Worm (Caenorhabditis elegans) whole organism, young adult: ENCODE data around the gene str-89.

Experiments
- C06A6.2 ChIP-seq: fragments of 200-800 bp; sonication (Bioruptor generic); conservative IDR thresholded peaks from 2 replicates; pipeline ENCODE4 v1.3.6; 2022; ENCODE audit warnings: missing genetic modification characterization, missing compliant biosample characterization
- F23B12.7 ChIP-seq: sonication (generic microtip); optimal IDR thresholded peaks from 2 replicates; lab custom pipeline; 2017; ENCODE audit warnings: missing genetic modification characterization, mild to moderate bottlenecking, missing compliant biosample characterization, antibody characterized with exemption, moderate library complexity; ENCODE audit not compliant: insufficient read depth
- K12H6.12 ChIP-seq: fragments of 200-800 bp; sonication (Bioruptor generic); optimal IDR thresholded peaks from 2 replicates; lab custom pipeline; 2018; ENCODE audit warnings: mild to moderate bottlenecking, missing genetic modification characterization, missing compliant biosample characterization
- aptf-2 ChIP-seq: fragments of 200-800 bp; sonication (Bioruptor generic); conservative IDR thresholded peaks from 2 replicates; pipeline ENCODE4 v1.3.6; 2022; ENCODE audit warnings: missing genetic modification reagents, missing genetic modification characterization, missing compliant biosample characterization
- aptf-3 ChIP-seq: fragments of 200-800 bp; sonication (Bioruptor generic); IDR thresholded peaks from 2 replicates; pipeline ENCODE4 v1.3.6; 2022; ENCODE audit warnings: missing genetic modification characterization, missing compliant biosample characterization
- atf-7 ChIP-seq: sonication (generic microtip); optimal IDR thresholded peaks from 2 replicates; lab custom pipeline; 2017; ENCODE audit warnings: mild to moderate bottlenecking, missing genetic modification characterization, missing compliant biosample characterization
- athp-1 ChIP-seq: sonication (generic microtip); optimal IDR thresholded peaks from 2 replicates; lab custom pipeline; 2017; ENCODE audit warnings: mild to moderate bottlenecking, missing genetic modification characterization, missing compliant biosample characterization
- attf-6 ChIP-seq: fragments of 200-800 bp; sonication (Bioruptor generic); IDR thresholded peaks from 2 replicates; pipeline ENCODE4 v1.3.6; 2022; ENCODE audit warnings: missing genetic modification reagents, missing genetic modification characterization, missing compliant biosample characterization
- cebp-2 ChIP-seq: fragments of 200-800 bp; sonication (Bioruptor generic); IDR thresholded peaks from 2 replicates; pipeline ENCODE4 v1.3.6; 2022; ENCODE audit warnings: missing genetic modification characterization, missing compliant biosample characterization
- ceh-40 ChIP-seq: fragments of 200-800 bp; sonication (Bioruptor generic); IDR thresholded peaks from 2 replicates; pipeline ENCODE4 v1.3.6; 2022; ENCODE audit warnings: missing genetic modification characterization, missing compliant biosample characterization
- ceh-58 ChIP-seq: fragments of 200-800 bp; sonication (Bioruptor generic); IDR thresholded peaks from 2 replicates; pipeline ENCODE4 v1.3.6; 2022; ENCODE audit warnings: missing genetic modification characterization, missing compliant biosample characterization
- ceh-91 ChIP-seq: fragments of 200-800 bp; sonication (Bioruptor generic); IDR thresholded peaks from 2 replicates; pipeline ENCODE4 v1.3.6; 2022; ENCODE audit warnings: missing genetic modification reagents, missing genetic modification characterization, missing compliant biosample characterization
- egl-18 ChIP-seq: fragments of 200-800 bp; sonication (Bioruptor generic); IDR thresholded peaks from 2 replicates; pipeline ENCODE4 v1.3.6; 2022; ENCODE audit warnings: missing genetic modification reagents, missing genetic modification characterization, missing compliant biosample characterization
- egl-44 ChIP-seq: fragments of 200-800 bp; sonication (Bioruptor generic); IDR thresholded peaks from 2 replicates; pipeline ENCODE4 v1.3.6; 2022; ENCODE audit warnings: missing genetic modification reagents, missing genetic modification characterization, missing compliant biosample characterization
- ets-4 ChIP-seq: fragments of 200-800 bp; sonication (Bioruptor generic); optimal IDR thresholded peaks from 2 replicates; lab custom pipeline; 2018; ENCODE audit warnings: mild to moderate bottlenecking, missing genetic modification characterization, missing compliant biosample characterization
- hmg-20 ChIP-seq: fragments of 200-800 bp; sonication (Bioruptor generic); IDR thresholded peaks from 2 replicates; pipeline ENCODE4 v1.3.6; 2022; ENCODE audit warnings: missing genetic modification reagents, missing genetic modification characterization, missing compliant biosample characterization
- hsf-1 ChIP-seq: fragments of 200-800 bp; sonication (Bioruptor generic); IDR thresholded peaks from 2 replicates; pipeline ENCODE4 v1.3.6; 2022; ENCODE audit warnings: missing genetic modification reagents, missing genetic modification characterization, missing compliant biosample characterization
- let-526 ChIP-seq: fragments of 200-800 bp; sonication (Bioruptor generic); IDR thresholded peaks from 2 replicates; pipeline ENCODE4 v1.3.6; 2022; ENCODE audit warnings: missing genetic modification reagents, missing genetic modification characterization, missing compliant biosample characterization
- lin-35 ChIP-seq, 3 experiments: fragments of 150-350 bp in 2 of 3; sonication (generic microtip) in 1 of 3; optimal IDR thresholded peaks; 2 replicates each; lab custom pipeline; 2014 to 2018; ENCODE audit warnings: missing biosample characterization in 3 of 3, missing genetic modification characterization in 3 of 3, missing genetic modification reagents in 3 of 3
- lin-40 ChIP-seq: sonication (generic microtip); optimal IDR thresholded peaks from 2 replicates; lab custom pipeline; 2016; ENCODE audit warnings: missing genetic modification characterization, mild to moderate bottlenecking, missing compliant biosample characterization, missing genotype, missing genetic modification reagents
- lsy-27 ChIP-seq: sonication (generic microtip); optimal IDR thresholded peaks from 2 replicates; lab custom pipeline; 2017; ENCODE audit warnings: missing genetic modification characterization, mild to moderate bottlenecking, missing compliant biosample characterization, antibody characterized with exemption, missing genotype, borderline replicate concordance; ENCODE audit not compliant: insufficient read depth
- mcd-1 ChIP-seq: fragments of 200-800 bp; sonication (Bioruptor generic); IDR thresholded peaks from 2 replicates; pipeline ENCODE4 v1.3.6; 2022; ENCODE audit warnings: missing genetic modification reagents, missing genetic modification characterization, missing compliant biosample characterization
- nfya-1 ChIP-seq: sonication (generic microtip); optimal IDR thresholded peaks from 2 replicates; lab custom pipeline; 2017; ENCODE audit warnings: antibody characterized with exemption, missing compliant biosample characterization, missing genetic modification characterization, borderline replicate concordance; ENCODE audit not compliant: insufficient read depth
- nhr-120 ChIP-seq: fragments of 200-800 bp; sonication (Bioruptor generic); IDR thresholded peaks from 2 replicates; pipeline ENCODE4 v1.3.6; 2022; ENCODE audit warnings: missing genetic modification characterization, missing compliant biosample characterization
- nhr-27 ChIP-seq: fragments of 200-800 bp; sonication (Bioruptor generic); optimal IDR thresholded peaks from 2 replicates; lab custom pipeline; 2018; ENCODE audit warnings: mild to moderate bottlenecking, missing genetic modification characterization, moderate library complexity, missing compliant biosample characterization
- nhr-80 ChIP-seq: sonication (generic microtip); optimal IDR thresholded peaks from 2 replicates; lab custom pipeline; 2016; ENCODE audit warnings: missing genetic modification characterization, missing compliant biosample characterization
- nhr-90 ChIP-seq: sonication (generic microtip); optimal IDR thresholded peaks from 2 replicates; lab custom pipeline; 2016; ENCODE audit warnings: missing genotype, mild to moderate bottlenecking, missing genetic modification characterization, missing compliant biosample characterization
- rec-8 ChIP-seq, 2 experiments: sonication (generic microtip); optimal IDR thresholded peaks; 2 replicates each; lab custom pipeline; 2016; ENCODE audit warnings: mild to moderate bottlenecking in 2 of 2, missing genetic modification characterization in 2 of 2, missing genetic modification reagents in 2 of 2, missing genotype in 2 of 2, missing biosample characterization in 1 of 2, missing compliant biosample characterization in 1 of 2, moderate library complexity in 1 of 2
- repo-1 ChIP-seq: sonication (generic microtip); optimal IDR thresholded peaks from 2 replicates; lab custom pipeline; 2017; ENCODE audit warnings: mild to moderate bottlenecking, missing genetic modification characterization, missing compliant biosample characterization
- snpc-1.3 ChIP-seq: sonication (generic microtip); optimal IDR thresholded peaks from 2 replicates; lab custom pipeline; 2017; ENCODE audit warnings: missing genetic modification characterization, mild to moderate bottlenecking, missing compliant biosample characterization, antibody characterized with exemption, moderate library complexity, missing genotype, missing genetic modification reagents; ENCODE audit not compliant: insufficient read depth
- snpc-4 ChIP-seq, 5 experiments: fragments of 150-350 bp in 1 of 5; sonication (generic microtip) in 4 of 5; optimal IDR thresholded peaks; 2 replicates each; lab custom pipeline; 2014 to 2018; ENCODE audit warnings: missing genetic modification characterization in 5 of 5, missing biosample characterization in 3 of 5, antibody characterized with exemption in 2 of 5, mild to moderate bottlenecking in 2 of 5, missing compliant biosample characterization in 2 of 5, missing genotype in 2 of 5, moderate library complexity in 2 of 5, missing genetic modification reagents in 1 of 5
- tbx-9 ChIP-seq: sonication (generic microtip); optimal IDR thresholded peaks from 2 replicates; lab custom pipeline; 2016; ENCODE audit warnings: borderline replicate concordance, missing genetic modification characterization, inconsistent platforms, missing compliant biosample characterization
- unc-62 ChIP-seq: fragments of 150-350 bp; optimal IDR thresholded peaks from 2 replicates; lab custom pipeline; 2014; ENCODE audit warnings: missing biosample characterization, missing genetic modification reagents, missing genetic modification characterization
- zfh-2 ChIP-seq: fragments of 200-800 bp; sonication (Bioruptor generic); conservative IDR thresholded peaks from 2 replicates; pipeline ENCODE4 v1.3.6; 2022; ENCODE audit warnings: missing genetic modification reagents, missing genetic modification characterization, missing compliant biosample characterization
- ztf-18 ChIP-seq: sonication (generic microtip); optimal IDR thresholded peaks from 2 replicates; lab custom pipeline; 2016; ENCODE audit warnings: missing genotype, mild to moderate bottlenecking, missing genetic modification characterization, missing compliant biosample characterization
- ztf-22 ChIP-seq: fragments of 200-800 bp; sonication (Bioruptor generic); optimal IDR thresholded peaks from 2 replicates; lab custom pipeline; 2018; ENCODE audit warnings: mild to moderate bottlenecking, missing genetic modification characterization, moderate library complexity, missing compliant biosample characterization
- ztf-28 ChIP-seq: fragments of 200-800 bp; sonication (Bioruptor generic); IDR thresholded peaks from 2 replicates; pipeline ENCODE4 v1.3.6; 2022; ENCODE audit warnings: missing genetic modification reagents, missing genetic modification characterization, missing compliant biosample characterization
- ztf-3 ChIP-seq: fragments of 200-800 bp; sonication (Bioruptor generic); optimal IDR thresholded peaks from 2 replicates; lab custom pipeline; 2018; ENCODE audit warnings: mild to moderate bottlenecking, missing genetic modification characterization, missing compliant biosample characterization
- ztf-6 ChIP-seq: fragments of 200-800 bp; sonication (Bioruptor generic); IDR thresholded peaks from 2 replicates; pipeline ENCODE4 v1.3.6; 2022; ENCODE audit warnings: missing genetic modification reagents, missing genetic modification characterization, missing compliant biosample characterization

The str-89 gene

ce11 chrV:17668531-17668930, at the start of gene str-89:
Gene str-89 (plus strand): TSS chrV:17668831.
- TF ChIP-seq nfya-1 (tag; lab: Kevin White, UChicago) (no peak), nhr-120 (no peak), hsf-1 (no peak), ztf-22 (GFP tag; lab: Kevin White, UChicago) (no peak), aptf-2 (no peak), ets-4 (GFP tag; lab: Kevin White, UChicago) (no peak), ceh-58 (GFP tag; lab: Robert Waterston, UW) (no peak), lsy-27 (tag; lab: Kevin White, UChicago) (no peak), ceh-40 (GFP tag; lab: Robert Waterston, UW) (no peak)
- TF ChIP-seq, all 124 proteins: peak for 0

DNA sequence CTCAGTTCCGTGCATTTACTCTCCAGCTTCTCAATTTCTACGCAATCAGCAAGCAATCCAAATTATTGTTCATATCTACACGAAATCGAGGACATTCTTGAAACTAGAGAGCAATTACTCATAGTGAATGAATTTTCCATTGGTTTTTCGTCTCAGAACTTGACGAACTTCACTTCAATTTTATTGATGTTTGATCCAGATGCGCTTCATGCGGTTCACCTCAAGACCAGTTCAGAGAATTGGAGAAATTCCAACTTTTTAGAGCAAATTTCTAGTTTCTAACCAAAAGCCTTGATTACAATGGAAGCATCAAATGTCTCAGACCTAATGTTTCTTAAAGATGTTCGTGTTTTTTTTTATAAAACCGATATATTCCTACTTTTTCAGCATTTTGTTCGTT, 48.4 kb upstream of the str-89 start, which contains the start of gene Y6G8.8:
Gene Y6G8.8, plus strand, starts transcription at position 301 of the 400 bp plus-strand sequence.
- TF ChIP-seq C06A6.2 (GFP tag; lab: Robert Waterston, UW): no peak
- TF ChIP-seq aptf-3: no peak
- no peak for TF ChIP-seq ceh-91 (GFP tag; lab: Robert Waterston, UW)
- no peak for TF ChIP-seq lin-35 (GFP tag; optimal IDR thresholded peaks at IDR 0.05; lab: Kevin White, UChicago)
- no peak for TF ChIP-seq let-526 (GFP tag; lab: Robert Waterston, UW)
- TF ChIP-seq snpc-4 (GFP tag; optimal IDR thresholded peaks at IDR 0.05; lab: Kevin White, UChicago): no peak
- no peak for TF ChIP-seq snpc-4 (tag; optimal IDR thresholded peaks at IDR 0.05; lab: Kevin White, UChicago)
- TF ChIP-seq unc-62 (GFP tag; lab: Kevin White, UChicago): no peak
- TF ChIP-seq mcd-1 (GFP tag; lab: Robert Waterston, UW): no peak
- TF ChIP-seq F23B12.7 (tag; lab: Kevin White, UChicago): no peak
- no peak for TF ChIP-seq repo-1 (tag; lab: Kevin White, UChicago)
- no peak for TF ChIP-seq hmg-20 (GFP tag; lab: Robert Waterston, UW)
- TF ChIP-seq zfh-2 (GFP tag; lab: Robert Waterston, UW): no peak
- no peak for TF ChIP-seq rec-8 (tag; optimal IDR thresholded peaks at IDR 0.05; lab: Kevin White, UChicago)
- no peak for TF ChIP-seq nhr-27 (tag; lab: Kevin White, UChicago)

DNA sequence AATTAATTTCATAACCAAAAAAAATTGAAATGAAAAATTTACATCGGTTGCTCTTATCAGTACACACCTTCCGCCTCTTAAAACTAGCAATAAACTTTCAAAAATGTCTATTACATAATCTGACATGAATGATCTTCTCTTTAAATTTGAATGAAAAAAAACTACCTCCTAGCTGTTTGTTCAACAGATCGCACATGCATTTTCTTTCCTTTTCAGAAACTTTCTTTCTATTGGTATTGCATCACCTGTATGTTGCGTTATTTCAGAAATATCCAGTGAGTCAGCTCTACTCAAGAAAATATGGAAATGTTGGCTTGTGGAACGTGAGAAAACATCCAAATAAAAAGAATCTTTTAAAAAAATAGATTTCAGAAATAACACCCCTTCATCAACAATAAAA, 45.4 kb upstream of the str-89 start, which contains the start of gene F57G4.1:
Gene F57G4.1, plus strand, starts transcription at position 301 of the 400 bp plus-strand sequence.
- no peak for TF ChIP-seq athp-1 (tag; lab: Kevin White, UChicago)
- TF ChIP-seq ztf-3 (GFP tag; lab: Kevin White, UChicago): no peak
- no peak for TF ChIP-seq atf-7
- no peak for TF ChIP-seq cebp-2 (GFP tag; lab: Robert Waterston, UW)
- no peak for TF ChIP-seq snpc-1.3
- no peak for TF ChIP-seq K12H6.12
- TF ChIP-seq nhr-80 (tag; lab: Kevin White, UChicago): no peak
- TF ChIP-seq ztf-6 (GFP tag; lab: Robert Waterston, UW): no peak
- no peak for TF ChIP-seq tbx-9 (tag; lab: Kevin White, UChicago)
- TF ChIP-seq lin-40 (tag; lab: Kevin White, UChicago): no peak
- no peak for TF ChIP-seq ztf-18 (tag; lab: Kevin White, UChicago)
- no peak for TF ChIP-seq ztf-28 (GFP tag; lab: Robert Waterston, UW)
- TF ChIP-seq nhr-90: no peak
- TF ChIP-seq egl-44 (GFP tag; lab: Robert Waterston, UW): no peak
- TF ChIP-seq egl-18 (GFP tag; lab: Robert Waterston, UW): no peak
- no peak for TF ChIP-seq attf-6 (GFP tag; lab: Robert Waterston, UW)
